Fruit fly (Drosophila melanogaster): ENCODE measurements around the gene ND-15.
A peak's percentile ranks its signal among the peaks of the same experiment; 100 is the strongest.

ND-15 gene

dm6 chr2L:117750-118149, 3.2 kb downstream of the ND-15 start (continued):
- no peak for TF ChIP-seq CG11085 (GFP tag; IDR thresholded peaks at IDR 0.05)
- TF ChIP-seq Taf1 (GFP tag; IDR thresholded peaks at IDR 0.05), result no peak
- TF ChIP-seq CTCF (GFP tag; optimal IDR thresholded peaks at IDR 0.05), result peak; percentile 16
- TF ChIP-seq gsb (GFP tag; IDR thresholded peaks at IDR 0.05), result 0 out of 2 replicates have a peak, but pooled peaks have one; percentile 10
- peak; percentile 56 for TF ChIP-seq CG2875 (GFP tag; optimal IDR thresholded peaks at IDR 0.05)
- no peak for TF ChIP-seq CG10321 (GFP tag; IDR thresholded peaks at IDR 0.05)
- TF ChIP-seq Sox100B (GFP tag; optimal IDR thresholded peaks at IDR 0.05), result peak; percentile 38
- no peak for TF ChIP-seq Mes4 (GFP tag; optimal IDR thresholded peaks at IDR 0.05)
- TF ChIP-seq CG31365 (tag; optimal IDR thresholded peaks at IDR 0.05), result no peak
- peak; percentile 49 for TF ChIP-seq CG6683 (GFP tag; optimal IDR thresholded peaks at IDR 0.05)
- peak; percentile 66 for TF ChIP-seq sens (GFP tag)
- TF ChIP-seq CG8290 (GFP tag; optimal IDR thresholded peaks at IDR 0.05), result no peak
- peak in 1 of 2 experiments; percentile 73 for TF ChIP-seq CG8290 (tag; optimal IDR thresholded peaks at IDR 0.05)
- peak; percentile 39; the same call in 1 of the 2 replicates for TF ChIP-seq HLH3B (GFP tag; IDR thresholded peaks at IDR 0.05)
- TF ChIP-seq CG12071 (GFP tag; optimal IDR thresholded peaks at IDR 0.05), result peak; percentile 67
- no peak for TF ChIP-seq CG15011 (GFP tag; optimal IDR thresholded peaks at IDR 0.05)
- no peak for TF ChIP-seq Antp (GFP tag; optimal IDR thresholded peaks at IDR 0.05)
- no peak for TF ChIP-seq CG10431 (GFP tag; optimal IDR thresholded peaks at IDR 0.05)
- TF ChIP-seq Spps (tag; optimal IDR thresholded peaks at IDR 0.05), result no peak
- 0 out of 2 replicates have a peak, but pooled peaks have one; percentile 36 for TF ChIP-seq Atf6 (GFP tag; IDR thresholded peaks at IDR 0.05)
- peak; percentile 14 for TF ChIP-seq HmgZ (tag; optimal IDR thresholded peaks at IDR 0.05)
- TF ChIP-seq gfzf (GFP tag; optimal IDR thresholded peaks at IDR 0.05), result no peak
- TF ChIP-seq BtbVII (GFP tag; optimal IDR thresholded peaks at IDR 0.05), result peak; percentile 54
- peak; percentile 53 for TF ChIP-seq CG7987 (GFP tag; optimal IDR thresholded peaks at IDR 0.05)
- TF ChIP-seq Hand (GFP tag; optimal IDR thresholded peaks at IDR 0.05), result no peak
- peak; percentile 17 for TF ChIP-seq CG13894 (tag; optimal IDR thresholded peaks at IDR 0.05)
- peak; percentile 31; the same call in 1 of the 2 replicates for TF ChIP-seq onecut (GFP tag; IDR thresholded peaks at IDR 0.05)
- no peak for TF ChIP-seq CG11504 (tag; optimal IDR thresholded peaks at IDR 0.05)
- peak; percentile 85 for TF ChIP-seq Med (GFP tag)
- peak; percentile 54; the same call in 1 of the 2 replicates for TF ChIP-seq chm (GFP tag; IDR thresholded peaks at IDR 0.05)
- TF ChIP-seq CG34376 (GFP tag; optimal IDR thresholded peaks at IDR 0.05), result peak; percentile 16
- TF ChIP-seq CG2129 (GFP tag; IDR thresholded peaks at IDR 0.05; ENCODE audit: partially characterized antibody), result no peak
- TF ChIP-seq CG13287 (GFP tag; IDR thresholded peaks at IDR 0.05; ENCODE audit: partially characterized antibody), result no peak
- peak; percentile 72; the same call in 2 of the 3 replicates for TF ChIP-seq ci (GFP tag; IDR thresholded peaks at IDR 0.05)
- TF ChIP-seq NfI (GFP tag; optimal IDR thresholded peaks at IDR 0.05), result peak; percentile 13
- TF ChIP-seq tgo (GFP tag; IDR thresholded peaks at IDR 0.05), result no peak
- TF ChIP-seq CG13296 (GFP tag; optimal IDR thresholded peaks at IDR 0.05), result peak; percentile 67
- no peak for TF ChIP-seq CG4282 (GFP tag; optimal IDR thresholded peaks at IDR 0.05)
- peak; percentile 28 for TF ChIP-seq CG12299 (tag; optimal IDR thresholded peaks at IDR 0.05)
- peak; percentile 26 for TF ChIP-seq fd3F (GFP tag; optimal IDR thresholded peaks at IDR 0.05)
- no peak for TF ChIP-seq CG10654 (GFP tag; optimal IDR thresholded peaks at IDR 0.05)
- peak; percentile 49; the same call in 1 of the 2 replicates for TF ChIP-seq Awh (GFP tag; IDR thresholded peaks at IDR 0.05)
- peak; percentile 19 for TF ChIP-seq CG18619 (GFP tag; optimal IDR thresholded peaks at IDR 0.05)
- TF ChIP-seq CG13123 (GFP tag; optimal IDR thresholded peaks at IDR 0.05), result peak; percentile 6
- TF ChIP-seq bbx (GFP tag; IDR thresholded peaks at IDR 0.05; ENCODE audit: partially characterized antibody), result no peak
- peak; percentile 69 for TF ChIP-seq CG18599 (GFP tag; optimal IDR thresholded peaks at IDR 0.05)
- TF ChIP-seq CG10209 (GFP tag; optimal IDR thresholded peaks at IDR 0.05), result peak; percentile 19
- TF ChIP-seq mirr (GFP tag; optimal IDR thresholded peaks at IDR 0.05), result peak; percentile 70
- no peak for TF ChIP-seq CG6791 (GFP tag; IDR thresholded peaks at IDR 0.05; ENCODE audit: partially characterized antibody)
- no peak for TF ChIP-seq fu2 (GFP tag; optimal IDR thresholded peaks at IDR 0.05)
- peak; percentile 45; the same call in 1 of the 3 replicates for TF ChIP-seq so (GFP tag; IDR thresholded peaks at IDR 0.05)
